Worm (Caenorhabditis elegans): Measurements from ENCODE around the gene gsr-1.

gsr-1 gene

ce11 chrIII:3677378-3677777 lies 26.7 kb downstream of the gsr-1 start:
- TF ChIP-seq ceh-48 (tag; optimal IDR thresholded peaks at IDR 0.05) (peak; percentile 85), hlh-15 (tag; optimal IDR thresholded peaks at IDR 0.05) (no peak), ceh-34 (tag; optimal IDR thresholded peaks at IDR 0.05) (peak; percentile 64), K02D7.2 (tag; optimal IDR thresholded peaks at IDR 0.05) (no peak), ceh-30 (tag; optimal IDR thresholded peaks at IDR 0.05) (no peak), ref-2 (tag; optimal IDR thresholded peaks at IDR 0.05) (peak; percentile 28), ceh-9 (tag; optimal IDR thresholded peaks at IDR 0.05) (no peak), ceh-31 (tag; optimal IDR thresholded peaks at IDR 0.05) (peak; percentile 63), unc-42 (tag; optimal IDR thresholded peaks at IDR 0.05) (peak; percentile 29), pax-1 (tag; optimal IDR thresholded peaks at IDR 0.05) (peak; percentile 48), pat-9 (tag; optimal IDR thresholded peaks at IDR 0.05) (no peak), nfya-1 (tag; optimal IDR thresholded peaks at IDR 0.05) (peak; percentile 71), tbx-2 (tag; optimal IDR thresholded peaks at IDR 0.05) (peak; percentile 38), madf-2 (tag; optimal IDR thresholded peaks at IDR 0.05) (no peak), tbx-7 (tag; optimal IDR thresholded peaks at IDR 0.05) (no peak), C08G9.2 (tag; optimal IDR thresholded peaks at IDR 0.05) (no peak), ceh-18 (tag; optimal IDR thresholded peaks at IDR 0.05) (peak; percentile 8), unc-55 (GFP tag; optimal IDR thresholded peaks at IDR 0.05) (peak; percentile 61), eyg-1 (tag; optimal IDR thresholded peaks at IDR 0.05) (no peak), ttx-3 (tag; optimal IDR thresholded peaks at IDR 0.05) (no peak), che-1 (tag; optimal IDR thresholded peaks at IDR 0.05) (no peak), nhr-11 (tag; optimal IDR thresholded peaks at IDR 0.05) (no peak)

DNA sequence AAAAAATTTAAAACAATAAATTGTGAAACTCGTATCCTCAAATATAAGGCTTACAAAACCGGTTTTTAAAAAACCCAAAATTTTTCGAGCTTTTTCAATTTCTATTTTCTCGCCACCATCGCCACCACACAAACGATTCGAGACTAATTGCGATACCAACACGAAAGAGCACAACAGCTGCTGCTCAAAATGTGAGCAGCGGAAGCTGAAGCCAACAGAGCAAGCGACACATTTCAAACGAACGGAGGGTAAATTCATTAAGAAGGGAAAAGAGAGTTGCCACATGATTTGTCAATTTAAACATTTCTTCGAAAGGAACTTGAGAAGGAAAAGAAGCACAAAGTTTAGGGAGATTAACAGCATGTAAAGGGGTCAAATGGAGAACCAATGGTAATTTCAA lies 28.4 kb downstream of the gsr-1 start:
- TF ChIP-seq ceh-18 (tag; optimal IDR thresholded peaks at IDR 0.05) (no peak), ttx-3 (tag; optimal IDR thresholded peaks at IDR 0.05) (no peak), ceh-24 (tag; optimal IDR thresholded peaks at IDR 0.05) (no peak), unc-42 (tag; optimal IDR thresholded peaks at IDR 0.05) (peak; percentile 49), unc-55 (GFP tag; optimal IDR thresholded peaks at IDR 0.05) (peak; percentile 0), ahr-1 (tag; optimal IDR thresholded peaks at IDR 0.05) (no peak), pag-3 (tag; optimal IDR thresholded peaks at IDR 0.05; ENCODE audit: borderline replicate concordance) (no peak), syd-9 (tag; optimal IDR thresholded peaks at IDR 0.05) (no peak), hlh-30 (tag; optimal IDR thresholded peaks at IDR 0.05; ENCODE audit: insufficient read depth) (no peak), unc-86 (tag; optimal IDR thresholded peaks at IDR 0.05) (no peak), sox-2 (GFP tag; IDR thresholded peaks at IDR 0.05) (no peak), nhr-232 (tag; optimal IDR thresholded peaks at IDR 0.05) (no peak), lim-6 (tag; optimal IDR thresholded peaks at IDR 0.05) (no peak)

- peak; percentile 10 for TF ChIP-seq ceh-31 (tag; optimal IDR thresholded peaks at IDR 0.05)
- no peak for TF ChIP-seq sox-4 (tag; optimal IDR thresholded peaks at IDR 0.05)
- no peak for TF ChIP-seq ceh-30 (tag; optimal IDR thresholded peaks at IDR 0.05)
- no peak for TF ChIP-seq lin-11 (tag; optimal IDR thresholded peaks at IDR 0.05)
Observed at ce11 chrIII:3681351-3681938, 30.7 kb downstream of the gsr-1 start.

DNA sequence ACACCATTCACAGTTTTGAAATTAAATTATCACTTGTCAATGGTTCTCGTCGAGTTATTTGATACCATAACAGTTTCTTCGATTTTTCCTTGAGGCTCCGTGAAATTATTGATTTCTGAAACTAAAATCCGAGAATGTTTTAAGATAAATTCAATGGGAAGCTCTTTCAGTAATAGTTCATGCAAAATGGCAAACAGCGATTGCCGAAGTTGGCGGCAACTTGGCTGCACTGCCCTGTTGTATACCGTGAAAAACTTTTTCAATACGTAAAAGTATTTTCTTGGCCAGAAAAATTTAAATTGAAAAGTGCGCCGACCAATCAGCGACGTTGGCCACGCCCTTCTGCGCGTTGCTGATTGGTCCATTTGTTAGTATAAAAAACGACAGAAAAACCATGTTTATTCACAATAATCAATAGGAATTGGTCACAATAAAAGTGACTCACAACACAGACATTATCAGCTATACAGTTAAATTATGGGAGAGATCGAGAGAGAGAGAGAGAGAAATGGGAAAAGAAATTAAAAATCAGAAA lies 32.2 kb downstream of the gsr-1 start:
- TF ChIP-seq unc-42 (tag; optimal IDR thresholded peaks at IDR 0.05) (no peak), nfya-1 (tag; optimal IDR thresholded peaks at IDR 0.05) (peak; percentile 89)

DNA sequence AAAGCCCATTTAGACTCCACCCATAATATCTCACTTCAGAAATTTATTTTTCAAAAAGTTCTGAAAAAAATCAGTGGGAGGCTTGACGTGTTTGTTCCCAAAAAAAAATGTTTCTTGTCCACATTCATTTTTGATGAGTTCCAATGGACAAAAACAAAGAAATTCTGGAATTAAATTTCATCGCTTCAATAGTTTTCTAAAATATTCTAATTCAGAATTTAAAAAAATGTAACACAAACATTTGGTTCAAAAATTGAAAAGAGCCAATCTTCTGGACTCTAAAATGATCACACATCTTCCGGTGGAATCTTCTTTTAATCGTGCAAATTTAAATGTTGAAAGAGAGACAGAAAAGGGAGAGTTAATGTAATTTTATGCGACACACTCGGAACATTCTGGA lies 41.8 kb downstream of the gsr-1 start:
- TF ChIP-seq ceh-45 (GFP tag; IDR thresholded peaks at IDR 0.05) (no peak), rnt-1 (tag; optimal IDR thresholded peaks at IDR 0.05) (no peak), elt-2 (tag; optimal IDR thresholded peaks at IDR 0.05) (no peak), fkh-10 (GFP tag; optimal IDR thresholded peaks at IDR 0.05) (no peak), hlh-15 (tag; optimal IDR thresholded peaks at IDR 0.05) (no peak), unc-42 (tag; optimal IDR thresholded peaks at IDR 0.05) (peak; percentile 6), lim-6 (tag; optimal IDR thresholded peaks at IDR 0.05) (no peak)
